Worm (Caenorhabditis elegans) whole organism, L3 larva: ENCODE data around the gene Y82E9BL.1.

ENCODE experiments used
- ama-1 ChIP-seq: fragments of 150-350 bp; optimal IDR thresholded peaks from 2 replicates; lab custom pipeline; 2018
- ceh-82 ChIP-seq: fragments of 150-350 bp; optimal IDR thresholded peaks from 2 replicates; lab custom pipeline; 2014; ENCODE audit warnings: missing biosample characterization, missing genetic modification characterization
- ceh-9 ChIP-seq: sonication (generic microtip); optimal IDR thresholded peaks from 2 replicates; lab custom pipeline; 2018; ENCODE audit warnings: missing biosample characterization, missing genetic modification characterization
- elt-1 ChIP-seq: fragments of 150-350 bp; optimal IDR thresholded peaks from 2 replicates; lab custom pipeline; 2014; ENCODE audit warnings: missing biosample characterization, missing genetic modification characterization
- elt-2 ChIP-seq: sonication (generic microtip); optimal IDR thresholded peaks from 2 replicates; lab custom pipeline; 2016; ENCODE audit warnings: missing genetic modification reagents, mild to moderate bottlenecking, missing genetic modification characterization, missing compliant biosample characterization
- fos-1 ChIP-seq: fragments of 150-350 bp; optimal IDR thresholded peaks from 2 replicates; lab custom pipeline; 2014; ENCODE audit warnings: missing biosample characterization, missing genetic modification characterization
- jun-1 ChIP-seq: fragments of 150-350 bp; optimal IDR thresholded peaks from 2 replicates; lab custom pipeline; 2014; ENCODE audit warnings: missing biosample characterization, missing genetic modification reagents, missing genetic modification characterization
- nhr-11 ChIP-seq: fragments of 150-350 bp; optimal IDR thresholded peaks from 2 replicates; lab custom pipeline; 2014; ENCODE audit warnings: missing biosample characterization, missing genetic modification characterization
- nhr-12 ChIP-seq: fragments of 150-350 bp; optimal IDR thresholded peaks from 2 replicates; lab custom pipeline; 2014; ENCODE audit warnings: missing biosample characterization, missing genetic modification characterization
- nhr-76 ChIP-seq: fragments of 150-350 bp; sonication (generic microtip); optimal IDR thresholded peaks from 5 replicates; lab custom pipeline; 2014; ENCODE audit warnings: missing biosample characterization, missing genetic modification characterization
- pha-4 ChIP-seq: fragments of 150-350 bp; optimal IDR thresholded peaks from 2 replicates; lab custom pipeline; 2014; ENCODE audit warnings: missing biosample characterization, missing genetic modification reagents, missing genetic modification characterization
- skn-1 ChIP-seq: fragments of 150-350 bp; optimal IDR thresholded peaks from 2 replicates; lab custom pipeline; 2014; ENCODE audit warnings: missing biosample characterization, missing genetic modification characterization
- unc-39 ChIP-seq: sonication (generic microtip); optimal IDR thresholded peaks from 4 replicates; lab custom pipeline; 2017; ENCODE audit warnings: missing biosample characterization, missing genetic modification characterization
- unc-62 ChIP-seq: fragments of 150-350 bp; sonication (generic microtip); optimal IDR thresholded peaks from 4 replicates; lab custom pipeline; 2014; ENCODE audit warnings: missing biosample characterization, missing genetic modification reagents, missing genetic modification characterization

- TF ChIP-seq elt-1 (tag; lab: Kevin White, UChicago), result no peak
- TF ChIP-seq ama-1, result no peak
- no peak for TF ChIP-seq unc-62 (GFP tag; lab: Kevin White, UChicago)
- TF ChIP-seq skn-1 (tag; lab: Kevin White, UChicago), result no peak
- TF ChIP-seq fos-1 (tag; lab: Kevin White, UChicago), result no peak
- TF ChIP-seq nhr-11 (tag; lab: Kevin White, UChicago), result no peak
- no peak for TF ChIP-seq jun-1 (tag; lab: Kevin White, UChicago)
- TF ChIP-seq nhr-12 (tag; lab: Kevin White, UChicago), result no peak
- TF ChIP-seq nhr-76, result no peak
- peak; percentile 77 for TF ChIP-seq pha-4
- peak; percentile 67 for TF ChIP-seq elt-2 (tag; lab: Kevin White, UChicago)
- no peak for TF ChIP-seq ceh-9
- TF ChIP-seq ceh-82 (tag; lab: Kevin White, UChicago), result no peak
- TF ChIP-seq unc-39 (tag; lab: Kevin White, UChicago), result no peak
Measured at ce11 chrIII:1308209-1308608, 47.0 kb downstream of the Y82E9BL.1 start, which contains the start of gene fbxa-79.
